Worm (Caenorhabditis elegans) whole organism, L1 larva: ENCODE measurements around the gene mex-5.

Experiments used
- ceh-90 ChIP-seq: sonication (generic microtip); optimal IDR thresholded peaks from 2 replicates; lab custom pipeline; 2016; ENCODE audit warnings: missing genetic modification characterization, missing compliant biosample characterization
- elt-3 ChIP-seq, 6 experiments: fragments of 150-350 bp in 1 of 6; sonication (generic microtip); optimal IDR thresholded peaks; 2 replicates each; lab custom pipeline; 2017 to 2018; ENCODE audit warnings: missing biosample characterization in 6 of 6, missing genetic modification characterization in 6 of 6, inconsistent platforms in 1 of 6
- grh-1 ChIP-seq: fragments of 200-800 bp; sonication (Bioruptor generic); IDR thresholded peaks from 2 replicates; pipeline ENCODE4 v1.3.6; 2022; ENCODE audit warnings: missing genetic modification reagents, missing genetic modification characterization, missing compliant biosample characterization
- jun-1 ChIP-seq: fragments of 150-350 bp; optimal IDR thresholded peaks from 2 replicates; lab custom pipeline; 2014; ENCODE audit warnings: missing biosample characterization, missing genetic modification reagents, missing genetic modification characterization
- lin-13 ChIP-seq: fragments of 150-350 bp; optimal IDR thresholded peaks from 2 replicates; lab custom pipeline; 2014; ENCODE audit warnings: missing biosample characterization, missing genetic modification reagents, missing genetic modification characterization
- nhr-12 ChIP-seq: sonication (generic microtip); optimal IDR thresholded peaks from 2 replicates; lab custom pipeline; 2017; ENCODE audit warnings: missing biosample characterization, missing genetic modification characterization
- nhr-237 ChIP-seq: fragments of 150-350 bp; optimal IDR thresholded peaks from 2 replicates; lab custom pipeline; 2014; ENCODE audit warnings: missing biosample characterization, missing genetic modification characterization
- nhr-28 ChIP-seq: fragments of 150-350 bp; optimal IDR thresholded peaks from 2 replicates; lab custom pipeline; 2014; ENCODE audit warnings: missing biosample characterization, missing genetic modification characterization
- pqm-1 ChIP-seq: sonication (generic microtip); optimal IDR thresholded peaks from 3 replicates; lab custom pipeline; 2017; ENCODE audit warnings: missing biosample characterization, missing genetic modification characterization
- sox-4 ChIP-seq: sonication (generic microtip); optimal IDR thresholded peaks from 2 replicates; lab custom pipeline; 2016; ENCODE audit warnings: missing genetic modification characterization, missing compliant biosample characterization
- tbx-2 ChIP-seq: sonication (generic microtip); optimal IDR thresholded peaks from 2 replicates; lab custom pipeline; 2016; ENCODE audit warnings: missing genetic modification characterization, missing compliant biosample characterization
- unc-86 ChIP-seq: sonication (generic microtip); optimal IDR thresholded peaks from 2 replicates; lab custom pipeline; 2016; ENCODE audit warnings: missing genetic modification characterization, missing compliant biosample characterization

DNA sequence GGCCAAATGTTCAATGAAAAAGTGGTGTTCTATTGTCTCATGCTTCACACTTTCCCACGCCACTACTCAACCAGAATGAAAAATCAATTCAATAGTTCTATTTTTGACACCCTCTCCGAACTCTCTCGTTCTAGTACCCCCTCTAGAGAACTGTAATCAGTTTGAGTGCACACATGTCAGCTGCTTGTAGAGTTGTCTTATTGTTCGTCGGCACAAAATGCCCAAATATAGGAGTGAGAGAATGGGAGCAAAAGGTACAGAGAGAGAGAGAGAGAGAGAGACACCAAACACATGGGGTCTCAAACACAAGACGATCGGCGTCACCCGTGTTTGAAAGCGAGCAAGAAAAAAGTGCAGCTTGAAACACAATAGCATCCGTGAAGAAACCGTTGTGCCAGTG lies 19.2 kb upstream of the mex-5 start:
- TF ChIP-seq grh-1 (no peak), lin-13 (GFP tag; lab: Kevin White, UChicago) (no peak), ceh-90 (tag; lab: Kevin White, UChicago) (no peak), elt-3 (tag; optimal IDR thresholded peaks at IDR 0.05; lab: Kevin White, UChicago) (no peak), jun-1 (tag; lab: Kevin White, UChicago) (no peak), sox-4 (tag; lab: Kevin White, UChicago) (no peak), unc-86 (tag; lab: Kevin White, UChicago) (no peak), nhr-28 (tag; lab: Kevin White, UChicago) (no peak), nhr-12 (tag; lab: Kevin White, UChicago) (no peak), nhr-237 (no peak), tbx-2 (tag; lab: Kevin White, UChicago) (no peak), pqm-1 (tag; lab: Kevin White, UChicago) (no peak)
